Fruit fly (Drosophila melanogaster) S2 (cell line): ENCODE measurements around the gene CG32428.

Source experiments
- CG8478 ChIP-seq: fragments of >200 bp; optimal IDR thresholded peaks from 2 replicates; lab custom pipeline; 2018
- CTCF ChIP-seq, 2 experiments: fragments of >200 bp; optimal IDR thresholded peaks; 2 replicates each; lab custom pipeline; 2018

DNA sequence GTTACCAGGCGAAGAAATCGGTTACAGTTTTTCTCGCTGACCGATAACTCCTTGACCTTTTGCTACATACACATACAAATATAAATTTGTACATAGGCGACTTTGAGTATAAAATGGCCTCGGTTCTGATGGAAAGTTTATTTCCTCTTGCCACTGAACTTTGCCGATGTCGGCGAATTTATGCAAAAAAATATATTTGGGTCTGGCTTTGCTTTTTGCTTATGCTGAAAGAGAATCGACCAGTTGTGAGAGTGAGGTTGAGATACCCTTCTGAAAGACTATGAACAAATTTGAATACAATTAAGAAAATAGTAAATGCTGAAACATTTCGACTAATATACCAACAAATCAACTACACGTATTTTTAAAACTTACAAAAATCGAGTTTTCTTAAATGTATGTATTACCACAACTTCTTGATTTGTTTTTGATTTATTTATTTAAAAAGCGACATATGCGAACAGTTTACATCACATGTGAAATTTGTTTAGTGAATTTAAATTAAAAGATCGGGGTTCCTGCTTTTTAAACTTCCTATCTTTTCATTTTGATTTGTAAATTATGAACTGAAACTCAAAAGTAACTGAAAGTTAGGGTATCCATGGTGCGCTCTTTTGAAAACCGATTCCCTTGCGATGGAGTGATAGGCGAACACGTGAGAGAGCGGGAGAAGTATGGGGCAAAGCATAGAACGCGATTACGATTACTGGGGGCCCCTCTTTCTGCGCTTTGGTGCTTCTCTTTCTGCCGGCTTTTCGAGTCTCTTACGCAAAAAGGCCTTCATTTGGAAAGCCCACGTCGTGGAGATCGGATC lies 35.8 kb upstream of the CG32428 start:
- no peak for TF ChIP-seq CTCF (optimal IDR thresholded peaks at IDR 0.05; lab: Kevin White, UChicago)
- TF ChIP-seq CG8478 (lab: Kevin White, UChicago): no peak
